Worm (Caenorhabditis elegans) whole organism, L3 larva: ENCODE data around the gene C01G10.1.

Experiments used
- R02D3.7 ChIP-seq: fragments of 150-350 bp; optimal IDR thresholded peaks from 2 replicates; lab custom pipeline; 2014; ENCODE audit warnings: missing biosample characterization, missing genetic modification characterization
- daf-12 ChIP-seq: fragments of 150-350 bp; optimal IDR thresholded peaks from 2 replicates; lab custom pipeline; 2014; ENCODE audit warnings: missing biosample characterization, missing genetic modification reagents, missing genetic modification characterization
- hmg-11 ChIP-seq: sonication (generic microtip); optimal IDR thresholded peaks from 2 replicates; lab custom pipeline; 2016; ENCODE audit warnings: missing genetic modification characterization, missing compliant biosample characterization
- mdl-1 ChIP-seq: fragments of 150-350 bp; optimal IDR thresholded peaks from 2 replicates; lab custom pipeline; 2014; ENCODE audit warnings: missing biosample characterization, missing genetic modification characterization
- nhr-237 ChIP-seq: fragments of 150-350 bp; optimal IDR thresholded peaks from 2 replicates; lab custom pipeline; 2014; ENCODE audit warnings: missing biosample characterization, missing genetic modification characterization
- nhr-77 ChIP-seq: fragments of 150-350 bp; optimal IDR thresholded peaks from 2 replicates; lab custom pipeline; 2014; ENCODE audit warnings: missing biosample characterization, missing genetic modification characterization
- pha-4 ChIP-seq: fragments of 150-350 bp; optimal IDR thresholded peaks from 2 replicates; lab custom pipeline; 2014; ENCODE audit warnings: missing biosample characterization, missing genetic modification reagents, missing genetic modification characterization
- sea-2 ChIP-seq: fragments of 150-350 bp; sonication (generic microtip); optimal IDR thresholded peaks from 4 replicates; lab custom pipeline; 2014; ENCODE audit warnings: missing biosample characterization, missing genetic modification reagents, missing genetic modification characterization
- tbx-2 ChIP-seq: sonication (generic microtip); optimal IDR thresholded peaks from 2 replicates; lab custom pipeline; 2016; ENCODE audit warnings: mild to moderate bottlenecking, missing genetic modification characterization, missing compliant biosample characterization
- ztf-4 ChIP-seq: fragments of 150-350 bp; optimal IDR thresholded peaks from 2 replicates; lab custom pipeline; 2014; ENCODE audit warnings: missing biosample characterization, missing genetic modification characterization

DNA sequence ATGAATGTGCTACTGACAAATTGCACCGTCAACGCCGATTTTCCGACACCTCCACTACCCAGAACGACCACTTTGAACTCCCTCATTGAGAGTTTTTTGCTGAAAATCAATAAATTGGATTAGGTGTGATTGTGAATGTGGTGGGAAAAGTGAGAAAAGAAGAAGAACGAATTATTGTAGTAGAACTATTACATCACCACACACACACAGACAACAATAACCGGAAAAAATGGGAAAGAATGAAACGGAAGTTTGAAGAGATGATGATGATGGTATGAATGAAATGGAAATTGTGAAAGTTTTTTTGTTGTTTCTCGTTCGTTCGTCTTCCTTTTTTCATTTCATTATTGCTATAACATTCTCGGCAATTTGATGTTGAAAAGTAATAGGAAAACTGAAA lies 35.6 kb upstream of the C01G10.1 start, which contains the start of gene rap-2:
- TF ChIP-seq nhr-237 (tag; lab: Kevin White, UChicago) (no peak), nhr-77 (tag; lab: Kevin White, UChicago) (no peak), mdl-1 (tag; lab: Kevin White, UChicago) (no peak), tbx-2 (tag; lab: Kevin White, UChicago) (no peak), daf-12 (tag; lab: Kevin White, UChicago) (no peak), pha-4 (tag; lab: Kevin White, UChicago) (no peak), R02D3.7 (tag; lab: Kevin White, UChicago) (no peak), sea-2 (GFP tag; lab: Kevin White, UChicago) (no peak), hmg-11 (tag; lab: Kevin White, UChicago) (no peak), ztf-4 (tag; lab: Kevin White, UChicago) (no peak)
